Fruit fly (Drosophila melanogaster): ENCODE results near the gene CG7488.

DNA sequence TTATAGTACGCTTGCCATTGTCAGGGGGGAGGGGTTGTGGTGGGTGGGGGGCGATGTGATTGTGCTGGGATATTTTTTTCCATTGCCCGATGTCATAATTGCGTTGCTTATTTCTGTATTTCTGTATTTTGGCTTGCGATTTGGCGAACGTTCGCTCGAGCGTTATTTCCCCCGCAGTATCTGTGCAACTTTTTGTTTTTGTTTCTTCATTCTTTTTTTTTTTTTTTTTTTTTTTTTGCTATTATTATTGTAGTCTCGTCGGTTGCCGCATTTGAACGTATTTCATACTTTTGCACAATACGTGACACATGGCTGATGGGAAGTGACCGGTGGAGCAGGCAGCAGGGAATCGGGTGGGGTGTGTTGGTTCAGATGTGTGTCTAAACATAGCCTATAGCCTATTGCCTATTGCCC, 22.2 kb downstream of the CG7488 start:
- TF ChIP-seq usp (GFP tag; optimal IDR thresholded peaks at IDR 0.05), result no peak
- TF ChIP-seq Dfd (GFP tag; optimal IDR thresholded peaks at IDR 0.05), result no peak
- TF ChIP-seq brk (GFP tag; optimal IDR thresholded peaks at IDR 0.05), result no peak
- no peak for TF ChIP-seq Mio (GFP tag; optimal IDR thresholded peaks at IDR 0.05)
- TF ChIP-seq tai (GFP tag; optimal IDR thresholded peaks at IDR 0.05), result no peak
- peak; percentile 59 for TF ChIP-seq rgr (GFP tag; optimal IDR thresholded peaks at IDR 0.05)
- no peak for TF ChIP-seq dsf (GFP tag; optimal IDR thresholded peaks at IDR 0.05; ENCODE audit: borderline replicate concordance)
- TF ChIP-seq Dif (GFP tag; optimal IDR thresholded peaks at IDR 0.05; ENCODE audit: partially characterized antibody), result no peak
- no peak for TF ChIP-seq Myc (optimal IDR thresholded peaks at IDR 0.05)
- TF ChIP-seq psq (GFP tag; optimal IDR thresholded peaks at IDR 0.05), result no peak
- TF ChIP-seq br (GFP tag; optimal IDR thresholded peaks at IDR 0.05), result no peak

All from whole organism, wandering third instar larva.